Worm (Caenorhabditis elegans) whole organism, L3 larva: ENCODE measurements around the gene F53F4.11.

Source experiments
- ZK546.5 ChIP-seq: sonication (generic microtip); optimal IDR thresholded peaks from 2 replicates; lab custom pipeline; 2017; ENCODE audit warnings: missing biosample characterization, missing genetic modification characterization
- aly-2 ChIP-seq: fragments of 150-350 bp; optimal IDR thresholded peaks from 2 replicates; lab custom pipeline; 2014; ENCODE audit warnings: missing biosample characterization, missing genetic modification characterization
- ceh-9 ChIP-seq: sonication (generic microtip); optimal IDR thresholded peaks from 2 replicates; lab custom pipeline; 2018; ENCODE audit warnings: missing biosample characterization, missing genetic modification characterization
- daf-12 ChIP-seq: fragments of 150-350 bp; optimal IDR thresholded peaks from 2 replicates; lab custom pipeline; 2014; ENCODE audit warnings: missing biosample characterization, missing genetic modification reagents, missing genetic modification characterization
- egl-27 ChIP-seq: sonication (generic microtip); optimal IDR thresholded peaks from 4 replicates; lab custom pipeline; 2017; ENCODE audit warnings: missing biosample characterization, missing genetic modification reagents, missing genetic modification characterization
- egl-5 ChIP-seq: fragments of 150-350 bp; optimal IDR thresholded peaks from 2 replicates; lab custom pipeline; 2017; ENCODE audit warnings: missing biosample characterization, missing genetic modification reagents, missing genetic modification characterization, inconsistent platforms
- elt-1 ChIP-seq: fragments of 150-350 bp; optimal IDR thresholded peaks from 2 replicates; lab custom pipeline; 2014; ENCODE audit warnings: missing biosample characterization, missing genetic modification characterization
- elt-2 ChIP-seq: sonication (generic microtip); optimal IDR thresholded peaks from 2 replicates; lab custom pipeline; 2016; ENCODE audit warnings: missing genetic modification reagents, mild to moderate bottlenecking, missing genetic modification characterization, missing compliant biosample characterization
- elt-3 ChIP-seq, 3 experiments: fragments of 150-350 bp in 1 of 3; sonication (generic microtip) in 2 of 3; optimal IDR thresholded peaks; 2 replicates in 2 of 3; 4 replicates in 1 of 3; lab custom pipeline; 2014 to 2017; ENCODE audit warnings: missing biosample characterization in 3 of 3, missing genetic modification characterization in 3 of 3
- eor-1 ChIP-seq, 2 experiments: fragments of 150-350 bp; optimal IDR thresholded peaks; 2 replicates each; lab custom pipeline; 2014 to 2018; ENCODE audit warnings: missing biosample characterization in 2 of 2, missing genetic modification characterization in 2 of 2
- fkh-10 ChIP-seq: sonication (generic microtip); optimal IDR thresholded peaks from 2 replicates; lab custom pipeline; 2017; ENCODE audit warnings: missing biosample characterization, missing genetic modification reagents, missing genetic modification characterization
- fkh-2 ChIP-seq: fragments of 150-350 bp; optimal IDR thresholded peaks from 2 replicates; lab custom pipeline; 2014; ENCODE audit warnings: missing biosample characterization, missing genetic modification reagents, missing genetic modification characterization
- fos-1 ChIP-seq: fragments of 150-350 bp; optimal IDR thresholded peaks from 2 replicates; lab custom pipeline; 2014; ENCODE audit warnings: missing biosample characterization, missing genetic modification characterization
- hmg-11 ChIP-seq: sonication (generic microtip); optimal IDR thresholded peaks from 2 replicates; lab custom pipeline; 2016; ENCODE audit warnings: missing genetic modification characterization, missing compliant biosample characterization
- jun-1 ChIP-seq: fragments of 150-350 bp; optimal IDR thresholded peaks from 2 replicates; lab custom pipeline; 2014; ENCODE audit warnings: missing biosample characterization, missing genetic modification reagents, missing genetic modification characterization
- lin-15B ChIP-seq: fragments of 150-350 bp; optimal IDR thresholded peaks from 2 replicates; lab custom pipeline; 2014; ENCODE audit warnings: missing biosample characterization, missing genetic modification characterization
- lin-39 ChIP-seq: fragments of 150-350 bp; optimal IDR thresholded peaks from 2 replicates; lab custom pipeline; 2018; ENCODE audit warnings: missing biosample characterization, missing genetic modification reagents, missing genetic modification characterization
- lsy-12 ChIP-seq: sonication (generic microtip); optimal IDR thresholded peaks from 2 replicates; lab custom pipeline; 2016; ENCODE audit warnings: mild to moderate bottlenecking, missing genetic modification characterization, missing compliant biosample characterization
- mdl-1 ChIP-seq: fragments of 150-350 bp; optimal IDR thresholded peaks from 2 replicates; lab custom pipeline; 2014; ENCODE audit warnings: missing biosample characterization, missing genetic modification characterization
- mml-1 ChIP-seq: fragments of 150-350 bp; sonication (generic microtip); optimal IDR thresholded peaks from 3 replicates; lab custom pipeline; 2014; ENCODE audit warnings: missing biosample characterization, missing genetic modification characterization
- nfya-1 ChIP-seq: sonication (generic microtip); optimal IDR thresholded peaks from 2 replicates; lab custom pipeline; 2017; ENCODE audit warnings: missing genetic modification characterization, mild to moderate bottlenecking, missing compliant biosample characterization, antibody characterized with exemption, moderate library complexity; ENCODE audit not compliant: insufficient read depth
- nhr-11 ChIP-seq: fragments of 150-350 bp; optimal IDR thresholded peaks from 2 replicates; lab custom pipeline; 2014; ENCODE audit warnings: missing biosample characterization, missing genetic modification characterization
- nhr-12 ChIP-seq: fragments of 150-350 bp; optimal IDR thresholded peaks from 2 replicates; lab custom pipeline; 2014; ENCODE audit warnings: missing biosample characterization, missing genetic modification characterization
- nhr-23 ChIP-seq: fragments of 150-350 bp; optimal IDR thresholded peaks from 2 replicates; lab custom pipeline; 2014; ENCODE audit warnings: missing biosample characterization, missing genetic modification reagents, missing genetic modification characterization
- nhr-237 ChIP-seq: fragments of 150-350 bp; optimal IDR thresholded peaks from 2 replicates; lab custom pipeline; 2014; ENCODE audit warnings: missing biosample characterization, missing genetic modification characterization
- nhr-25 ChIP-seq: sonication (generic microtip); optimal IDR thresholded peaks from 2 replicates; lab custom pipeline; 2017; ENCODE audit warnings: missing biosample characterization, missing genetic modification characterization
- nhr-28 ChIP-seq: fragments of 150-350 bp; optimal IDR thresholded peaks from 2 replicates; lab custom pipeline; 2014; ENCODE audit warnings: missing biosample characterization, missing genetic modification characterization
- nhr-67 ChIP-seq: fragments of 150-350 bp; optimal IDR thresholded peaks from 2 replicates; lab custom pipeline; 2014; ENCODE audit warnings: missing biosample characterization, missing genetic modification characterization
- nhr-76 ChIP-seq: fragments of 150-350 bp; sonication (generic microtip); optimal IDR thresholded peaks from 5 replicates; lab custom pipeline; 2014; ENCODE audit warnings: missing biosample characterization, missing genetic modification characterization
- nhr-77 ChIP-seq: fragments of 150-350 bp; optimal IDR thresholded peaks from 2 replicates; lab custom pipeline; 2014; ENCODE audit warnings: missing biosample characterization, missing genetic modification characterization
- pha-4 ChIP-seq: fragments of 150-350 bp; optimal IDR thresholded peaks from 2 replicates; lab custom pipeline; 2014; ENCODE audit warnings: missing biosample characterization, missing genetic modification reagents, missing genetic modification characterization
- sea-2 ChIP-seq: fragments of 150-350 bp; sonication (generic microtip); optimal IDR thresholded peaks from 4 replicates; lab custom pipeline; 2014; ENCODE audit warnings: missing biosample characterization, missing genetic modification reagents, missing genetic modification characterization
- skn-1 ChIP-seq: fragments of 150-350 bp; optimal IDR thresholded peaks from 2 replicates; lab custom pipeline; 2014; ENCODE audit warnings: missing biosample characterization, missing genetic modification characterization
- tbx-2 ChIP-seq: sonication (generic microtip); optimal IDR thresholded peaks from 2 replicates; lab custom pipeline; 2016; ENCODE audit warnings: mild to moderate bottlenecking, missing genetic modification characterization, missing compliant biosample characterization
- unc-39 ChIP-seq: sonication (generic microtip); optimal IDR thresholded peaks from 4 replicates; lab custom pipeline; 2017; ENCODE audit warnings: missing biosample characterization, missing genetic modification characterization
- ztf-4 ChIP-seq: fragments of 150-350 bp; optimal IDR thresholded peaks from 2 replicates; lab custom pipeline; 2014; ENCODE audit warnings: missing biosample characterization, missing genetic modification characterization

Gene F53F4.11

ce11 chrV:13647617-13648016 lies 23.3 kb upstream of the F53F4.11 start:
- no peak for TF ChIP-seq nhr-76 (tag; lab: Kevin White, UChicago)
- no peak for TF ChIP-seq elt-2 (tag; lab: Kevin White, UChicago)
- no peak for TF ChIP-seq lin-39 (tag; lab: Kevin White, UChicago)
- no peak for TF ChIP-seq nhr-67 (tag; lab: Kevin White, UChicago)
- no peak for TF ChIP-seq ztf-4
- no peak for TF ChIP-seq tbx-2 (tag; lab: Kevin White, UChicago)
- TF ChIP-seq nhr-25 (tag; lab: Kevin White, UChicago) = no peak
- no peak for TF ChIP-seq egl-5 (tag; lab: Kevin White, UChicago)
- no peak for TF ChIP-seq egl-27 (tag; lab: Kevin White, UChicago)
- TF ChIP-seq ceh-9 (tag; lab: Kevin White, UChicago) = no peak
- no peak for TF ChIP-seq nhr-23 (tag; lab: Kevin White, UChicago)
- no peak for TF ChIP-seq fos-1 (tag; lab: Kevin White, UChicago)
- no peak for TF ChIP-seq nhr-237 (tag; lab: Kevin White, UChicago)
- no peak for TF ChIP-seq nhr-28 (tag; lab: Kevin White, UChicago)
- no peak for TF ChIP-seq aly-2 (tag; lab: Kevin White, UChicago)
- no peak for TF ChIP-seq nhr-12 (tag; lab: Kevin White, UChicago)
- TF ChIP-seq pha-4 = no peak
- no peak for TF ChIP-seq fkh-2 (tag; lab: Kevin White, UChicago)
- no peak for TF ChIP-seq ZK546.5 (tag; lab: Kevin White, UChicago)
- TF ChIP-seq fkh-10 = no peak
- TF ChIP-seq, all 47 proteins: peak for 0

- no peak for TF ChIP-seq nhr-11 (tag; lab: Kevin White, UChicago)
- TF ChIP-seq elt-1 (tag; lab: Kevin White, UChicago) = no peak
- TF ChIP-seq ZK546.5 (tag; lab: Kevin White, UChicago) = no peak
- TF ChIP-seq nhr-28 (tag; lab: Kevin White, UChicago) = no peak
- TF ChIP-seq mml-1 (tag; lab: Kevin White, UChicago) = no peak
- no peak for TF ChIP-seq aly-2 (tag; lab: Kevin White, UChicago)
- TF ChIP-seq fkh-2 (tag; lab: Kevin White, UChicago) = no peak
- TF ChIP-seq jun-1 (tag; lab: Kevin White, UChicago) = no peak
- no peak for TF ChIP-seq lin-15B
- no peak for TF ChIP-seq fos-1 (tag; lab: Kevin White, UChicago)
- TF ChIP-seq lin-39 (tag; lab: Kevin White, UChicago) = no peak
- TF ChIP-seq hmg-11 = no peak
- no peak for TF ChIP-seq sea-2 (GFP tag; lab: Kevin White, UChicago)
- no peak for TF ChIP-seq tbx-2 (tag; lab: Kevin White, UChicago)
- TF ChIP-seq elt-3 (tag; optimal IDR thresholded peaks at IDR 0.05; lab: Kevin White, UChicago) = no peak
- TF ChIP-seq daf-12 = no peak
Measured at ce11 chrV:13647185-13647584, 22.9 kb upstream of the F53F4.11 start.

ce11 chrV:13645848-13646578 lies 21.7 kb upstream of the F53F4.11 start:
- TF ChIP-seq nfya-1 (tag; lab: Kevin White, UChicago) (no peak), lin-15B (no peak), elt-3 (tag; optimal IDR thresholded peaks at IDR 0.05; lab: Kevin White, UChicago) (no peak), skn-1 (tag; lab: Kevin White, UChicago) (no peak), eor-1 (tag; optimal IDR thresholded peaks at IDR 0.05; lab: Kevin White, UChicago) (no peak), lsy-12 (tag; lab: Kevin White, UChicago) (no peak)

- no peak for TF ChIP-seq hmg-11
- no peak for TF ChIP-seq egl-5 (tag; lab: Kevin White, UChicago)
- TF ChIP-seq tbx-2 (tag; lab: Kevin White, UChicago) = no peak
- TF ChIP-seq nhr-25 (tag; lab: Kevin White, UChicago) = no peak
- TF ChIP-seq mdl-1 (tag; lab: Kevin White, UChicago) = no peak
- no peak for TF ChIP-seq nhr-77 (tag; lab: Kevin White, UChicago)
- TF ChIP-seq elt-2 (tag; lab: Kevin White, UChicago) = peak; percentile 89
- peak; percentile 3 for TF ChIP-seq pha-4
- TF ChIP-seq nhr-11 (tag; lab: Kevin White, UChicago) = no peak
- no peak for TF ChIP-seq unc-39 (tag; lab: Kevin White, UChicago)
- peak; percentile 22 for TF ChIP-seq jun-1 (tag; lab: Kevin White, UChicago)
- TF ChIP-seq, all 47 proteins: peak for 3
Measured at ce11 chrV:13638040-13638439, 13.7 kb upstream of the F53F4.11 start.
